Fruit fly (Drosophila melanogaster) S2 (cell line): ENCODE results near the gene Sgsh.

Experiments used
- CG8478 ChIP-seq: fragments of >200 bp; optimal IDR thresholded peaks from 2 replicates; lab custom pipeline; 2018
- CTCF ChIP-seq, 2 experiments: fragments of >200 bp; optimal IDR thresholded peaks; 2 replicates each; lab custom pipeline; 2018

DNA sequence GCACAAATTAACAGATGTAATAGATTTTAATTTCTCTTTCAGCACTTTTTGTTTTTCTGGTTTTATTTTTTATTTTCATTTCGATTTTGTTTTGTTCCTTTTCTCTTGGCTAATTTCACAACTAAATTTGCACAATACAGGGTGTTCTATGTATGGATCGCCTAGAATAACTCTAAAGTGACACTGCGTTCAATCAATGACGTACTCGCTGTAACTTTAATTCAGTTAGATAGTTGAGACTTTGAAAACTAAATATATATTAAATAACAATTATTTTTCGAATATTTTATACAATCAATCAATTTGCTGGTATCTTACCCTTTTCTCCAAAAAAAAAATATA lies 11.9 kb upstream of the Sgsh start:
- no peak for TF ChIP-seq CTCF (optimal IDR thresholded peaks at IDR 0.05; lab: Kevin White, UChicago)
- TF ChIP-seq CG8478, result no peak
